Worm (Caenorhabditis elegans) whole organism, L3 larva: ENCODE measurements around the gene rpoa-12.
A peak's percentile ranks its signal among the peaks of the same experiment; 100 is the strongest.

Experiments used
- ZK546.5 ChIP-seq: sonication (generic microtip); optimal IDR thresholded peaks from 2 replicates; lab custom pipeline; 2017; ENCODE audit warnings: missing biosample characterization, missing genetic modification characterization
- daf-12 ChIP-seq: fragments of 150-350 bp; optimal IDR thresholded peaks from 2 replicates; lab custom pipeline; 2014; ENCODE audit warnings: missing biosample characterization, missing genetic modification reagents, missing genetic modification characterization
- elt-2 ChIP-seq: sonication (generic microtip); optimal IDR thresholded peaks from 2 replicates; lab custom pipeline; 2016; ENCODE audit warnings: missing genetic modification reagents, mild to moderate bottlenecking, missing genetic modification characterization, missing compliant biosample characterization
- fos-1 ChIP-seq: fragments of 150-350 bp; optimal IDR thresholded peaks from 2 replicates; lab custom pipeline; 2014; ENCODE audit warnings: missing biosample characterization, missing genetic modification characterization
- lin-39 ChIP-seq: fragments of 150-350 bp; optimal IDR thresholded peaks from 2 replicates; lab custom pipeline; 2018; ENCODE audit warnings: missing biosample characterization, missing genetic modification reagents, missing genetic modification characterization
- nhr-11 ChIP-seq: fragments of 150-350 bp; optimal IDR thresholded peaks from 2 replicates; lab custom pipeline; 2014; ENCODE audit warnings: missing biosample characterization, missing genetic modification characterization
- nhr-76 ChIP-seq: fragments of 150-350 bp; sonication (generic microtip); optimal IDR thresholded peaks from 5 replicates; lab custom pipeline; 2014; ENCODE audit warnings: missing biosample characterization, missing genetic modification characterization
- pha-4 ChIP-seq: fragments of 150-350 bp; optimal IDR thresholded peaks from 2 replicates; lab custom pipeline; 2014; ENCODE audit warnings: missing biosample characterization, missing genetic modification reagents, missing genetic modification characterization
- pqm-1 ChIP-seq: fragments of 150-350 bp; optimal IDR thresholded peaks from 2 replicates; lab custom pipeline; 2017; ENCODE audit warnings: missing biosample characterization, missing genetic modification characterization, inconsistent platforms

DNA sequence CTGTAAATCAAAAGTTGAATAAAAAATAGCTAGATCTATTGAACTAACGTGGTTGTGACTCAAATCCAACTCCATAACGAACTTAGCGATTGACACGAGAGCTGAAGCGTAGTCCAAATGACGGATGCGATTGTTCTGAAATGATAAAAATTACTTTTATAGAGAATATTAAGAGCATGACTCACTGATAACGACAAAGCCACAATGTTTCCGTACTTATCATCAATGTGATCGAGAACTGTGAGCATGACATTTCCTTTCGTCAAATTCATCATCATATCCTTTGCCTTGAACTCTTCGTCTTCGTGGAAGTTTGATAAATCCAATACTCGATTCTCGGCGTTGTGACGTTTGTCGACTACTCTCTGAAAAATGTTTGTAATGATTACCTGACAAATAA, 9.1 kb downstream of the rpoa-12 start:
- TF ChIP-seq nhr-76 (no peak), lin-39 (tag; lab: Kevin White, UChicago) (no peak), daf-12 (tag; lab: Kevin White, UChicago) (no peak), pqm-1 (tag; lab: Kevin White, UChicago) (peak; percentile 86), fos-1 (no peak), elt-2 (peak; percentile 71), ZK546.5 (no peak), pha-4 (no peak), nhr-11 (no peak)
